Worm (Caenorhabditis elegans) whole organism, early embryonic: ENCODE data around the gene nhr-125.
"Not testable (repeated sequence)": the region's sequence is repeated elsewhere in the genome, so short reads cannot be mapped to it uniquely, and the experiment has no call there.

ENCODE experiments used
- B0310.2 ChIP-seq: sonication (generic microtip); optimal IDR thresholded peaks from 2 replicates; lab custom pipeline; 2016; ENCODE audit warnings: mild to moderate bottlenecking, missing genetic modification characterization, missing compliant biosample characterization
- ama-1 ChIP-seq: fragments of 150-350 bp; optimal IDR thresholded peaks from 2 replicates; lab custom pipeline; 2014
- ceh-13 ChIP-seq: fragments of 200-800 bp; sonication (Bioruptor generic); optimal IDR thresholded peaks from 2 replicates; lab custom pipeline; 2018; ENCODE audit warnings: mild to moderate bottlenecking, missing genetic modification characterization, missing compliant biosample characterization
- ets-7 ChIP-seq: sonication (generic microtip); optimal IDR thresholded peaks from 2 replicates; lab custom pipeline; 2016; ENCODE audit warnings: missing genotype, missing genetic modification characterization, missing compliant biosample characterization
- tbx-11 ChIP-seq: fragments of 200-800 bp; sonication (Bioruptor generic); IDR thresholded peaks from 2 replicates; pipeline ENCODE4 v1.3.6; 2022; ENCODE audit warnings: missing genetic modification characterization, missing compliant biosample characterization

DNA sequence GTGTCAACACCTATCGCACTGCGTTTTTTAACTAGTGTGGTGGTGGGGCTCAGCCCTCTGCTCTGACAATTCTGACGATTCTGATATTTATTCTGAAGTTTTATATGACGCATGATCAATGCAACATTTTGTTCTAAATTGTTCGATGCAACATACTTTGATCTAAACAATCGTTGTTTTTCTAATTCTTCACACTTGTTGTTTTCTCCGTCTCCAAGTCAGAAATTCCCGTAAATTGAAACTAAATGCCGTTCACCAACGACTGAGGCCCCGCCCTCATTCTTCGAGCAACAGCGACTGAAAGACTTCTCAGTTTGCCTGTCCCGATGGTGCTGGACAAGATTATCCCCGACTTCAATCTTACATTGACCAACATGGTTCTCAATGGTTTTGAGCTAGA, 40.6 kb downstream of the nhr-125 start, which contains the start of gene srt-19:
- TF ChIP-seq ama-1 (lab: Kevin White, UChicago); tbx-11 (GFP tag; lab: Robert Waterston, UW); ets-7 (tag; lab: Kevin White, UChicago); B0310.2 (tag; lab: Kevin White, UChicago); ceh-13 (GFP tag; lab: Kevin White, UChicago): not testable (repeated sequence)
